Fruit fly (Drosophila melanogaster): ENCODE measurements around the gene tra.

- TF ChIP-seq psq (optimal IDR thresholded peaks at IDR 0.05) = no peak
- no peak for TF ChIP-seq pan (optimal IDR thresholded peaks at IDR 0.05)
- TF ChIP-seq CG8478 (optimal IDR thresholded peaks at IDR 0.05) = no peak
- no peak for TF ChIP-seq usp (GFP tag; optimal IDR thresholded peaks at IDR 0.05)
These were observed 24.1 kb downstream of the tra start, which contains the start of gene UQCR-6.4L for dm6 chr3L:16566700-16567221.
